Fruit fly (Drosophila melanogaster): ENCODE data around the gene beg.

beg gene

DNA sequence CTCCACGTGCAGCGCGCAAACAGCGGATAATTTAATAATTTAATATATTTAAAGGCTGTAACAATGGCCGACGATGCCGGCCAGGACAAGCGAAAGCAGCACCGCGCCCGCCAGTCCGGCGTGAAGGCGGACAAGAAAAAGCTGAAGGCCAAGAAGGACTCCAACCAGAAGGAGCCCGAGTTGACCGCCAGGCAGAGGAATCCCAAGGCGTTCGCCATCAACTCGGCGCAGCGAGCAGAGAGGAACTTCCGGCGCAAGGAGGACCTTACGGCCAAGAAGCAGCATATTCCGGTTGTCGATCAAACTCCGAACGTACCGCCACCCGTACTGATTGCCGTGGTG is 18.9 kb upstream of the beg start:
- TF ChIP-seq Bgb (GFP tag; IDR thresholded peaks at IDR 0.05; ENCODE audit: partially characterized antibody) (peak; percentile 4; the same call in 1 of the 2 replicates), Dll (GFP tag; IDR thresholded peaks at IDR 0.05; ENCODE audit: partially characterized antibody) (0 out of 4 replicates have a peak, but pooled peaks have one; percentile 1), slbo (GFP tag; IDR thresholded peaks at IDR 0.05) (no peak), Ssrp (tag; optimal IDR thresholded peaks at IDR 0.05) (no peak), MESR4 (GFP tag; optimal IDR thresholded peaks at IDR 0.05) (peak; percentile 52), HLH4C (GFP tag; IDR thresholded peaks at IDR 0.05; ENCODE audit: partially characterized antibody) (0 out of 3 replicates have a peak, but pooled peaks have one; percentile 3), Opbp (GFP tag; IDR thresholded peaks at IDR 0.05; ENCODE audit: partially characterized antibody) (peak; percentile 61; the same call in 1 of the 3 replicates), CG6689 (GFP tag; IDR thresholded peaks at IDR 0.05) (no peak), pan (optimal IDR thresholded peaks at IDR 0.05) (no peak), pan (GFP tag; optimal IDR thresholded peaks at IDR 0.05 in 1 of 2, IDR thresholded peaks at IDR 0.05 in 1 of 2) (peak in 1 of 2 experiments; percentile 1), Nf-YC (tag; optimal IDR thresholded peaks at IDR 0.05) (no peak), unc-4 (GFP tag; IDR thresholded peaks at IDR 0.05; ENCODE audit: partially characterized antibody) (peak; percentile 9; the same call in 1 of the 2 replicates), CG10209 (GFP tag; optimal IDR thresholded peaks at IDR 0.05) (no peak), CG14860 (GFP tag; IDR thresholded peaks at IDR 0.05; ENCODE audit: partially characterized antibody) (0 out of 3 replicates have a peak, but pooled peaks have one; percentile 45), ci (GFP tag; IDR thresholded peaks at IDR 0.05) (peak; percentile 1; the same call in 1 of the 3 replicates), MBD-R2 (GFP tag; IDR thresholded peaks at IDR 0.05) (peak; percentile 53), CG3726 (GFP tag; IDR thresholded peaks at IDR 0.05) (no peak)

DNA sequence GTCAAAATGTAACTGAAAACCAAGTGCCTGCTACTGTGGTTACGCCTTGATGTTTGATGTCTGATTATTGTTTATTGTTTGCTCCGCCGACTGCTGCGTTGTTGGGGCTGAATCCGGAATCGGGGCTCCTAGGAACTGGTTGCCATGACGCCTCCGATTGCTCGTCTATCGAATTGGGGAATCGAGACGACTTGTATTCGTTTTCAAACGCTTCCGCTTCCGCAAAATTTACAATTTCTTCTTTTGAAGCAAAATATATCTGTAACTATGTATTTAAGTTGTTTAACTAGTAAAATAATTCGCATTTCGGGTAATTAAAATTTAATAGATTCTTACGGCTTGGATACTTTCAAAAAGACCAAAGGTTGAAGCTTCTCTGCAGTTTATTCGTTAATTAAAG is 12.7 kb upstream of the beg start, which contains the start of gene CG6652:
CG6652 (minus strand) TSS at position 101 of the 400 bp plus-strand sequence.
- peak; percentile 15; the same call in 1 of the 2 replicates for TF ChIP-seq Rfx (GFP tag; IDR thresholded peaks at IDR 0.05)
- no peak for TF ChIP-seq Doc2 (GFP tag; IDR thresholded peaks at IDR 0.05)

DNA sequence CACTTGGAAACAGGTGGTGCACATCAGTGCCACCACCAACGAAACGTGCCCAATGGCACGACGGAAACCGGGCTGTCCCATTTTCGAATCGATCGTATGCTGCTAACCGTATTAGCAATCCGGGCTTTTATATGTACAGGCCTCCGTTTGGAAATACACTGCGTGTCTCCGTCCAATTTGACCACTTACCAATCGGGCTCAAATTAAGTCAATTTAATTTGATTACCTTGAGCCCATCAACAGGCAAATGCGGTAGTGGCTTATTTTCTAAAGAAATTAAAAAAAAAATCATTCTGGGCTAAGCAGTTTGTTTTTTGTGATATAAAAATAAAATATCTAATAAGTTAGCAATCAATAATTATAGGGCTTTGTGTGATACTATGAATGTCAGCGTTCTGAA is 11.8 kb upstream of the beg start, which contains the start of gene a10:
a10 (minus strand) TSS at position 101 of the 400 bp plus-strand sequence.
- TF ChIP-seq gt (GFP tag; IDR thresholded peaks at IDR 0.05): no peak
- peak; percentile 17 for TF ChIP-seq Med (GFP tag)

DNA sequence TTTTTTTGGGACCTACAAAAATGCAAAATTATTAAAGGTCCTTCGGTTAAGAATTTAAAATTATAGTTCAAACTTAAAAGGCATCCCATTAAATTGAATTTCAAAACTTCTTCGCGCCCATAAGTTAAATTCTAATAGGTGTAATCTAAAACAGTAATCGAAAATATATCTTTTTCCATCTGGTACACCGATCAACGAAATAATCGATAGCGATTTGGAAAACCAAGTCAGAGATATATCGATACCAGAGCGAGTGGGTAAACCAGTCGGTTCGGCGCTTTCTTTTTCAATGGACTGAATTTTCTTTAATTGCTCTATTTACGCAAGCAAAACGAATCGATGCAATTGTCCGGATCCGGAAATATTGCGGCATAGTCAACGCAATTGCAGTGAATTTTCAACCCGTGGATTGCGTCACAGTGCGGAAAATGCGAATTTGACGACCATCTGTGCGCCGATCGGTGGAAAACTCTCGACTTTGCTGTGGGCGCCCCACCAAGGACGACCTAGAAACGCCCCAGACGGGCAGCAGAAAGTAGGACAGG is 11.3 kb upstream of the beg start, which contains the start of gene Fit2:
Fit2 (plus strand) TSS at position 234 of the 545 bp plus-strand sequence.
- TF ChIP-seq CG11504 (tag; optimal IDR thresholded peaks at IDR 0.05) (no peak), Hr78 (GFP tag; optimal IDR thresholded peaks at IDR 0.05) (no peak), cwo (GFP tag; optimal IDR thresholded peaks at IDR 0.05) (no peak), h (optimal IDR thresholded peaks at IDR 0.05) (no peak), corto (GFP tag; optimal IDR thresholded peaks at IDR 0.05) (no peak), CG13894 (tag; optimal IDR thresholded peaks at IDR 0.05) (no peak), her (GFP tag; optimal IDR thresholded peaks at IDR 0.05) (no peak), tup (GFP tag; optimal IDR thresholded peaks at IDR 0.05) (no peak), CG6854 (GFP tag; optimal IDR thresholded peaks at IDR 0.05) (no peak), CG12744 (GFP tag; optimal IDR thresholded peaks at IDR 0.05) (no peak), Opbp (GFP tag; IDR thresholded peaks at IDR 0.05; ENCODE audit: partially characterized antibody) (peak; percentile 96; the same call in 2 of the 3 replicates), CG10543 (GFP tag; optimal IDR thresholded peaks at IDR 0.05) (no peak), ap (GFP tag; IDR thresholded peaks at IDR 0.05) (no peak), CG12219 (GFP tag; optimal IDR thresholded peaks at IDR 0.05) (no peak), rib (GFP tag; IDR thresholded peaks at IDR 0.05) (no peak), sc (optimal IDR thresholded peaks at IDR 0.05) (no peak), sc (GFP tag; optimal IDR thresholded peaks at IDR 0.05) (no peak), tgo (GFP tag; IDR thresholded peaks at IDR 0.05) (no peak), CG11695 (GFP tag; IDR thresholded peaks at IDR 0.05) (no peak), CG11723 (GFP tag; optimal IDR thresholded peaks at IDR 0.05) (no peak), CG9932 (GFP tag; IDR thresholded peaks at IDR 0.05) (no peak), Asciz (GFP tag; optimal IDR thresholded peaks at IDR 0.05) (no peak), CG16779 (GFP tag; IDR thresholded peaks at IDR 0.05) (no peak), Med (GFP tag) (no peak), CG16813 (GFP tag; IDR thresholded peaks at IDR 0.05; ENCODE audit: partially characterized antibody) (peak; percentile 95), grau (tag; optimal IDR thresholded peaks at IDR 0.05) (no peak)

Data from whole organism, embryonic.